Worm (Caenorhabditis elegans) whole organism, young adult: ENCODE data around the gene F25D1.3.

Experiments used
- B0019.2 ChIP-seq: fragments of 200-800 bp; sonication (Bioruptor generic); conservative IDR thresholded peaks from 2 replicates; pipeline ENCODE4 v1.3.6; 2022; ENCODE audit warnings: missing genetic modification reagents, missing genetic modification characterization, missing compliant biosample characterization
- B0261.1 ChIP-seq: sonication (generic microtip); optimal IDR thresholded peaks from 2 replicates; lab custom pipeline; 2016; ENCODE audit warnings: mild to moderate bottlenecking, missing genetic modification characterization, moderate library complexity, missing compliant biosample characterization
- ama-1 ChIP-seq, 3 experiments: fragments of 150-350 bp in 1 of 3; sonication (generic microtip) in 2 of 3; optimal IDR thresholded peaks; 2 replicates each; lab custom pipeline; 2014 to 2018; ENCODE audit warnings: missing biosample characterization in 2 of 3, missing genetic modification characterization in 2 of 3, missing genetic modification reagents in 2 of 3
- dpl-1 ChIP-seq: fragments of 150-350 bp; optimal IDR thresholded peaks from 2 replicates; lab custom pipeline; 2014; ENCODE audit warnings: missing biosample characterization, missing genetic modification reagents, missing genetic modification characterization
- gei-17 ChIP-seq: fragments of 200-800 bp; sonication (Bioruptor generic); optimal IDR thresholded peaks from 2 replicates; lab custom pipeline; 2018; ENCODE audit warnings: mild to moderate bottlenecking, missing genetic modification characterization, missing compliant biosample characterization
- hlh-12 ChIP-seq: sonication (generic microtip); optimal IDR thresholded peaks from 2 replicates; lab custom pipeline; 2016; ENCODE audit warnings: missing genetic modification characterization, missing compliant biosample characterization
- let-607 ChIP-seq, 2 experiments: fragments of 200-800 bp in 1 of 2; sonication (Bioruptor generic) in 1 of 2; sonication (generic microtip) in 1 of 2; optimal IDR thresholded peaks; 2 replicates each; lab custom pipeline; 2016 to 2018; ENCODE audit warnings: mild to moderate bottlenecking in 2 of 2, missing compliant biosample characterization in 2 of 2, missing genetic modification characterization in 2 of 2, moderate library complexity in 2 of 2, missing genotype in 1 of 2
- nhr-90 ChIP-seq: sonication (generic microtip); optimal IDR thresholded peaks from 2 replicates; lab custom pipeline; 2016; ENCODE audit warnings: missing genotype, mild to moderate bottlenecking, missing genetic modification characterization, missing compliant biosample characterization
- sdz-38 ChIP-seq: sonication (generic microtip); optimal IDR thresholded peaks from 2 replicates; lab custom pipeline; 2016; ENCODE audit warnings: missing genotype, missing genetic modification characterization, missing compliant biosample characterization
- sea-2 ChIP-seq: fragments of 200-800 bp; sonication (Bioruptor generic); IDR thresholded peaks from 2 replicates; pipeline ENCODE4 v1.3.6; 2022; ENCODE audit warnings: missing genetic modification characterization, missing compliant biosample characterization
- snpc-4 ChIP-seq, 5 experiments: fragments of 150-350 bp in 1 of 5; sonication (generic microtip) in 4 of 5; optimal IDR thresholded peaks; 2 replicates each; lab custom pipeline; 2014 to 2018; ENCODE audit warnings: missing genetic modification characterization in 5 of 5, missing biosample characterization in 3 of 5, antibody characterized with exemption in 2 of 5, mild to moderate bottlenecking in 2 of 5, missing compliant biosample characterization in 2 of 5, missing genotype in 2 of 5, moderate library complexity in 2 of 5, missing genetic modification reagents in 1 of 5
- ztf-28 ChIP-seq: fragments of 200-800 bp; sonication (Bioruptor generic); IDR thresholded peaks from 2 replicates; pipeline ENCODE4 v1.3.6; 2022; ENCODE audit warnings: missing genetic modification reagents, missing genetic modification characterization, missing compliant biosample characterization
- ztf-3 ChIP-seq: fragments of 200-800 bp; sonication (Bioruptor generic); optimal IDR thresholded peaks from 2 replicates; lab custom pipeline; 2018; ENCODE audit warnings: mild to moderate bottlenecking, missing genetic modification characterization, missing compliant biosample characterization
- ztf-6 ChIP-seq: fragments of 200-800 bp; sonication (Bioruptor generic); IDR thresholded peaks from 2 replicates; pipeline ENCODE4 v1.3.6; 2022; ENCODE audit warnings: missing genetic modification reagents, missing genetic modification characterization, missing compliant biosample characterization

DNA sequence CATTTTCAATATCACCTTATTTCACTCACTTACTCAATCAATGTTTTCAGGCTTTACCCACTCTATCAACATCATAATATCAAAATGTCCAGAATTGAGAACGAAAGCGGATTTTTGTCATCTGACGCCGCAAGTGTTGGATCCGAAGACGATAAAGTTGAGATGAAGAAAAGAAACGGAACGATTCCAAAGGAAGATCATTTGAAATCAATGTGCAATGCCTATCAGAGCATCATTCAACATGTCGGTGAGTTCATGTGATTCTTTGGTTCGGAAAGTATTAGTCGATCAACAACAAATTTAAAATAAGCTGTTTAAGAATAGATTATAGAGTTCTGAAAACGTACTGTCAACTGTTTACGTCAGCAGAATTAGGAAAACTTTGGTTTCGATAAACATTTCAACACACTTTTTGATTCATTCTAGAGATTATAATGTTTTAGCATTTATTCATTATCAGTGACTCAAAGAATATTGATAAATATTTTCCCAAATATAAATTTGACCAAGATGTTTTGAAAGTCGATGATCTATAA, 36.4 kb downstream of the F25D1.3 start, which contains the start of gene cat-4:
- TF ChIP-seq snpc-4 (GFP tag; optimal IDR thresholded peaks at IDR 0.05; lab: Kevin White, UChicago) (no peak), snpc-4 (tag; optimal IDR thresholded peaks at IDR 0.05; lab: Kevin White, UChicago) (no peak), gei-17 (GFP tag; lab: Kevin White, UChicago) (no peak), let-607 (tag; optimal IDR thresholded peaks at IDR 0.05; lab: Kevin White, UChicago) (no peak), nhr-90 (tag; lab: Kevin White, UChicago) (no peak), ama-1 (optimal IDR thresholded peaks at IDR 0.05; lab: Kevin White, UChicago) (no peak), ama-1 (GFP tag; optimal IDR thresholded peaks at IDR 0.05; lab: Kevin White, UChicago) (no peak), dpl-1 (GFP tag; lab: Kevin White, UChicago) (no peak), sea-2 (GFP tag; lab: Robert Waterston, UW) (no peak), ztf-28 (GFP tag; lab: Robert Waterston, UW) (no peak), B0261.1 (tag; lab: Kevin White, UChicago) (no peak), ztf-3 (GFP tag; lab: Kevin White, UChicago) (no peak), hlh-12 (tag; lab: Kevin White, UChicago) (no peak), sdz-38 (tag; lab: Kevin White, UChicago) (no peak), ztf-6 (no peak), B0019.2 (GFP tag; lab: Robert Waterston, UW) (no peak)
